Fruit fly (Drosophila melanogaster) whole organism, adult: ENCODE data around the gene Cog7.

Source experiments
- CG14711 ChIP-seq: fragments of 200-800 bp; sonication (Bioruptor generic); optimal IDR thresholded peaks from 2 replicates; lab custom pipeline; 2018; ENCODE audit warnings: missing biosample characterization, mild to moderate bottlenecking, missing genetic modification characterization, moderate library complexity
- CG33017 ChIP-seq: fragments of 200-800 bp; sonication (Bioruptor generic); optimal IDR thresholded peaks from 2 replicates; lab custom pipeline; 2018; ENCODE audit warnings: missing biosample characterization, mild to moderate bottlenecking, missing genetic modification characterization, moderate library complexity
- Clk ChIP-seq: fragments of 200-800 bp; sonication (Bioruptor generic); optimal IDR thresholded peaks from 2 replicates; lab custom pipeline; 2017; ENCODE audit warnings: missing biosample characterization, missing genetic modification characterization
- Hr96 ChIP-seq: fragments of 200-800 bp; sonication (Bioruptor generic); optimal IDR thresholded peaks from 2 replicates; lab custom pipeline; 2016; ENCODE audit warnings: missing biosample characterization, missing genetic modification characterization
- cic ChIP-seq: fragments of 200-800 bp; sonication (Bioruptor generic); optimal IDR thresholded peaks from 2 replicates; lab custom pipeline; 2017; ENCODE audit warnings: missing biosample characterization, mild to moderate bottlenecking, missing genetic modification characterization, moderate library complexity
- kay ChIP-seq: fragments of 200-800 bp; sonication (Bioruptor generic); peaks from one replicate; lab custom pipeline; 2016; ENCODE audit warnings: missing biosample characterization, missing genetic modification characterization, borderline replicate concordance
- pad ChIP-seq: fragments of 200-800 bp; sonication (Bioruptor generic); optimal IDR thresholded peaks from 3 replicates; lab custom pipeline; 2017; ENCODE audit warnings: missing biosample characterization, missing genetic modification characterization, mild to moderate bottlenecking, moderate library complexity, missing genetic modification reagents

DNA sequence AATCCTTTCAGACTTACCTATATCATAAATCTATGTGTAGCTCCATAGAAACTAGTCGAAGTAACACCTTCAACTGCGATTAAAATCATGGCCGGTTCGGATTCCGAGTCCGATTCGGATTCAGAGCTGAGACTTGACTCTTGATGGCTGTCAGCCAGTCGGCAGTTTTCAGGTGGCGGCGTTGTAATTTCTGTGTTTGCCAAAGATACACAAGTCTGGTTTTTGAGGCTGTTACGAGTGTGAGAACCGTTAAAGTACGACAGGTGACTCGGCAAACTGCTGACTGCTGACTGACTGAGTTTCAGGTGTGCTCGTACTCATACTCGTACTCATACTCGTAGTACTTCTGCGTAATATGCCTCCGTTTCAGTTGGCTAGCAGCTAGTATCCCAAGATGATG lies 41.7 kb downstream of the Cog7 start:
- no peak for TF ChIP-seq CG14711 (tag; lab: Kevin White, UChicago)
- TF ChIP-seq pad = no peak
- TF ChIP-seq Hr96 (GFP tag; lab: Kevin White, UChicago) = no peak
- TF ChIP-seq kay (GFP tag; lab: Kevin White, UChicago) = no peak
- no peak for TF ChIP-seq CG33017 (tag; lab: Kevin White, UChicago)
- TF ChIP-seq Clk (GFP tag; lab: Kevin White, UChicago) = no peak
- TF ChIP-seq cic = no peak
